Worm (Caenorhabditis elegans) whole organism, midembryonic: Measurements from ENCODE around the gene K03A1.4.

Experiments
- T22C8.4 ChIP-seq: fragments of 200-800 bp; sonication (Bioruptor generic); IDR thresholded peaks from 2 replicates; pipeline ENCODE4 v1.3.6; 2022; ENCODE audit warnings: missing genetic modification characterization, missing compliant biosample characterization
- cog-1 ChIP-seq: sonication (generic microtip); optimal IDR thresholded peaks from 2 replicates; lab custom pipeline; 2016; ENCODE audit warnings: missing genetic modification characterization, missing compliant biosample characterization
- flt-1 ChIP-seq: fragments of 200-800 bp; sonication (Bioruptor generic); IDR thresholded peaks from 2 replicates; pipeline ENCODE4 v1.3.6; 2022; ENCODE audit warnings: missing genetic modification characterization, missing compliant biosample characterization
- klf-2 ChIP-seq: fragments of 200-800 bp; sonication (Bioruptor generic); conservative IDR thresholded peaks from 2 replicates; pipeline ENCODE4 v1.3.6; 2022; ENCODE audit warnings: missing genetic modification reagents, missing genetic modification characterization, missing compliant biosample characterization
- med-1 ChIP-seq: sonication (generic microtip); optimal IDR thresholded peaks from 2 replicates; lab custom pipeline; 2017; ENCODE audit warnings: missing genetic modification characterization, mild to moderate bottlenecking, missing compliant biosample characterization, antibody characterized with exemption, missing genetic modification reagents; ENCODE audit not compliant: insufficient read depth
- ref-1 ChIP-seq: fragments of 200-800 bp; sonication (Bioruptor generic); conservative IDR thresholded peaks from 2 replicates; pipeline ENCODE4 v1.3.6; 2022; ENCODE audit warnings: missing genetic modification reagents, missing genetic modification characterization, missing compliant biosample characterization
- tab-1 ChIP-seq: fragments of 200-800 bp; sonication (Bioruptor generic); IDR thresholded peaks from 2 replicates; pipeline ENCODE4 v1.3.6; 2022; ENCODE audit warnings: missing genetic modification characterization, missing compliant biosample characterization
- ztf-23 ChIP-seq: fragments of 200-800 bp; sonication (Bioruptor generic); IDR thresholded peaks from 2 replicates; pipeline ENCODE4 v1.3.6; 2022; ENCODE audit warnings: missing genetic modification reagents, missing genetic modification characterization, missing compliant biosample characterization
- ztf-29 ChIP-seq: fragments of 200-800 bp; sonication (Bioruptor generic); IDR thresholded peaks from 2 replicates; pipeline ENCODE4 v1.3.6; 2022; ENCODE audit warnings: missing genetic modification reagents, missing genetic modification characterization, missing compliant biosample characterization

K03A1.4 gene

ce11 chrX:7311870-7312269 is 13.3 kb upstream of the K03A1.4 start:
- TF ChIP-seq klf-2 = no peak
- TF ChIP-seq tab-1 = no peak
- no peak for TF ChIP-seq T22C8.4 (GFP tag; lab: Robert Waterston, UW)
- no peak for TF ChIP-seq cog-1 (tag; lab: Kevin White, UChicago)
- no peak for TF ChIP-seq med-1 (GFP tag; lab: Kevin White, UChicago)
- no peak for TF ChIP-seq ref-1 (GFP tag; lab: Robert Waterston, UW)
- no peak for TF ChIP-seq flt-1 (GFP tag; lab: Robert Waterston, UW)
- TF ChIP-seq ztf-23 (GFP tag; lab: Robert Waterston, UW) = no peak
- no peak for TF ChIP-seq ztf-29

DNA sequence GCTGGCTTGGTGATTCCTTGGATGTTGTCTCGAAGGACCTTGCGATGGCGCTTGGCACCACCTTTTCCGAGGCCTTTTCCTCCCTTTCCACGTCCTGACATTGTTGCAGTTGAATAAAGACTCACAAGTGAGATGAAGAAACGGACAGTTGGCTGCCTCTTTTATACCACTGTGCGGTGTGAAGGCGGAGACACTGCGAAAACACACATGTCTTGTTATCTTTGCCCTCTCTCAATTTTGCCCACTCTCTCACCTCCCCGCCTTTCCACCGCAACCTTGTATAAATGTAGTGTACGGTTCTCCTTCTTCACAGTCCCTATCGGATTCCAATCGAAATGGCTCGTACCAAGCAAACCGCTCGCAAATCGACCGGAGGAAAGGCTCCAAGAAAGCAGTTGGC is 11.2 kb upstream of the K03A1.4 start, which contains the start of the genes his-38 and his-40:
Gene his-38 (minus strand): TSS at position 101 of the 400 bp plus-strand sequence.
Gene his-40 (plus strand): TSS at position 336 of the 400 bp plus-strand sequence.
- TF ChIP-seq flt-1 (GFP tag; lab: Robert Waterston, UW) = peak; percentile 67; the same call in 1 of the 2 replicates
- no peak for TF ChIP-seq T22C8.4 (GFP tag; lab: Robert Waterston, UW)

- TF ChIP-seq cog-1 (tag; lab: Kevin White, UChicago) (no peak), ref-1 (GFP tag; lab: Robert Waterston, UW) (no peak), flt-1 (GFP tag; lab: Robert Waterston, UW) (no peak), tab-1 (no peak), klf-2 (no peak)
Observed at ce11 chrX:7306434-7306833, 7.9 kb upstream of the K03A1.4 start.

DNA sequence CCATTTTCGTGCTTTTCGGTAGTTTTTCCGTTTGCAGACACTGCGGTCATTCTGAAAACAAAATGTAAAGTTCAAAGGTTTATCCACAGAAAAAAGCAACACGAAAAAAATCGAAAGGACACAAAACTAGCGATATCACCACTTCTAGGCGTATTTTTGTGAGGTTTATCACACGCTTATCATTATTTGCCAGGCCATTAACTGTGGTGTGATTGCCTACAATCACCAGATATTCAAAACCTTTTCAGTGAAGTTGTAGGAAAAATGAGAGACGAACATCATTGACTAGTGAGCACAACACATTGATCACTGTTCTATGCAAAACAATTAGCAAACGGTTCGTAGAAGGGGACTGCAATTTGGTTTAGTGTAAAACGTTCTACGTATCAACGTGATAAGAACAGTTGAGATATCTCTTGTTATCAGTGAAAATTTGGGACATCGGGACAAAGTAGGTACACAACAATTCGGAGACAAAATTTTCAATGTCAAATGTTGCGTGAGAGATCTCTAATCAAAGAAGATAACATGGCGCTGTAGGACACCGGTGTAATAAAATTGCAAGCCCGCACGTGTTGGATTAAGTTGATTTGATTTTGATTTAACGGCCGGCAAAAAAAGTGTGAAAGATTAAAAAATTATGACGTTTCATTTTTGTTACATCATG is 7.1 kb upstream of the K03A1.4 start, which contains the start of gene sur-5:
Gene sur-5 (minus strand): TSS at position 51 of the 667 bp plus-strand sequence.
- no peak for TF ChIP-seq klf-2
- no peak for TF ChIP-seq cog-1 (tag; lab: Kevin White, UChicago)

DNA sequence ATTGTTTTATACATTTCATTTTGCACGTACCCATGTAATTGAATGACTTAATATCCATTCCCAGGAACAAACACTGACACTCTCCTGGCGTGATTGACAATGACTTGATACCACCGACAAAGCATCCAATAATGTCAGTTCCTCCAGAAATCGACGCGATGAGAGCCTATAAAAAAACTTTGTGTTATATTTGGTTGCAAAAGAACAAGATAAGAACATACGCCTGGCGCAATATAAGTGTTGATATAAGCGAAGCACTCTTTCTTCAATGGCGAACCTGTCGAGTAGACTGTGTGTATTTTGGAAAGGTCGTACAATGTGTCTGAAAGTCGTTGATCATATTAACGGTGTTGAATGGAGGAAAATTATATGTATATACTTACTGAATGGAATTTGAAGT is 4.6 kb upstream of the K03A1.4 start:
- TF ChIP-seq tab-1 (no peak), ztf-29 (no peak), ref-1 (GFP tag; lab: Robert Waterston, UW) (no peak), ztf-23 (GFP tag; lab: Robert Waterston, UW) (no peak), klf-2 (no peak), cog-1 (tag; lab: Kevin White, UChicago) (no peak), flt-1 (GFP tag; lab: Robert Waterston, UW) (no peak)

- TF ChIP-seq ref-1 (GFP tag; lab: Robert Waterston, UW) = no peak
- no peak for TF ChIP-seq cog-1 (tag; lab: Kevin White, UChicago)
- no peak for TF ChIP-seq ztf-23 (GFP tag; lab: Robert Waterston, UW)
- TF ChIP-seq tab-1 = no peak
- no peak for TF ChIP-seq T22C8.4 (GFP tag; lab: Robert Waterston, UW)
- no peak for TF ChIP-seq klf-2
- no peak for TF ChIP-seq flt-1 (GFP tag; lab: Robert Waterston, UW)
- no peak for TF ChIP-seq med-1 (GFP tag; lab: Kevin White, UChicago)
Observed at ce11 chrX:7296310-7296709, 2.2 kb downstream of the K03A1.4 start.

DNA sequence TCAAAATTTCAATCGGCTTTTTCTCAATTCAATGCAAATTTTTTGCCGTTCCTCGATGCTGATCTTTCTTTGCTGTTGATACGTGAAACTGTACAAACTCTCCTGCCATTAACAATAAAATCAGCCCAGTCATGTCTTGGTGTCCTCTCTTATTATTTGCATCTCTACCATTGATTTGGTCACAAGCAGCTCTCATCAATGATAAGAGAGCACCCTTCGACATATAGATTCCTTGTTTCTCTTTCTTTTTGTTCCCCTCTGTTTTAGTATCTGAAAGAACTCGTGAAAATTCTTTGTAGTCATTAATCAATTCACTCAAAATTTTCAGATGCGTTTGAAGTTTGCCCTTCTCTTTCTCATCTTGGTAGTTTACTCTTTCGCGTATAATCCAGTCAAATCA is 6.7 kb downstream of the K03A1.4 start, which contains the start of gene lron-7:
Gene lron-7 (plus strand): TSS at position 323 of the 400 bp plus-strand sequence.
- TF ChIP-seq med-1 (GFP tag; lab: Kevin White, UChicago) (no peak), T22C8.4 (GFP tag; lab: Robert Waterston, UW) (no peak), ztf-29 (no peak), klf-2 (no peak), ztf-23 (GFP tag; lab: Robert Waterston, UW) (no peak), tab-1 (no peak), ref-1 (GFP tag; lab: Robert Waterston, UW) (no peak), flt-1 (GFP tag; lab: Robert Waterston, UW) (no peak), cog-1 (tag; lab: Kevin White, UChicago) (no peak)

ce11 chrX:7290859-7291628 is 7.5 kb downstream of the K03A1.4 start:
- TF ChIP-seq cog-1 (tag; lab: Kevin White, UChicago) (no peak), tab-1 (no peak), ztf-23 (GFP tag; lab: Robert Waterston, UW) (no peak), med-1 (GFP tag; lab: Kevin White, UChicago) (no peak)

DNA sequence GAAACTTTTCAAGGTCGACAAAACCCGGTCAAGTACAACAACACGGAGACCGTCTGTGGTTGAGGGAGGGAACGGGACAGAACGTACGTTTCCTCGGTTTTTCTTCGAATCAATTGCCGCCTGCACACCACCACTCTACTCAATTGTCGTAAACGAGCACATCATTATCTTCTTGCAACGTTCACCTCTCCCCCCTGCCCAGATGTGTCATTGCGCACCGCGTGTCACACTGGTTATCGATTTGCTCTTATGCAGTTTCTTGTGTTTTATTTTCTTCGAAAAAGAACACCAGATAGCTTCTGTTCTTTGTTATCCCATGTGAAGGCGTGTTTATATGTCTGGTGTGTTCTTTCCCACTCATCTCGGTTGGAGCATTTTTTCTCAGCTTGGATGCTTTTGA is 9.0 kb downstream of the K03A1.4 start:
- TF ChIP-seq tab-1 = no peak
- TF ChIP-seq ref-1 (GFP tag; lab: Robert Waterston, UW) = no peak
- no peak for TF ChIP-seq flt-1 (GFP tag; lab: Robert Waterston, UW)

DNA sequence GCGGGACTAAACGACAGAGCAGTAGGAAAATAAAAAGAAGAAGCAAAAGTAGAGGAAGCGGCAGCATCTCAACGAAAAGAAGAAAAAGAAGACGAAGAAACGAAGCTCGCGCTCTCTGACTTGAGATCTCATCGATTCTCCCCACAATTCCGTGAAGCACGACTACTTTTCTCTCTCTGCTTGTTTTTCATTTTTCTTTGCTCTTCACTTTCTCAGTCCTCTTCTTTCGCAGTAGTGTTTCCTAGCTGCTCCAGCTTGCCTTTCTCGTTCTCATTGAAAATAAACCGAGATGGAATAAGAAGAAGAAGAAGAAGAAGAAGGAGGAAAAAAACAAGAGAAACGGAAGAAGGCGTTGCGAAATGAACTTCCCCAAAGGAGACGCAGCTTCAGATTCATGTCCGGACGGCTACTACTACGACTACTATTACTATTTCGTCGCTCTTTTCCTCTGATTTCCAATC is 13.8 kb downstream of the K03A1.4 start:
- TF ChIP-seq ref-1 (GFP tag; lab: Robert Waterston, UW) = no peak
- no peak for TF ChIP-seq klf-2
- TF ChIP-seq T22C8.4 (GFP tag; lab: Robert Waterston, UW) = no peak
- TF ChIP-seq flt-1 (GFP tag; lab: Robert Waterston, UW) = no peak
